Fruit fly (Drosophila melanogaster): ENCODE measurements around the gene CG1677.
A peak's percentile ranks its signal among the peaks of the same experiment; 100 is the strongest.

The CG1677 gene

dm6 chrX:7299399-7300355 lies 105.9 kb downstream of the CG1677 start (continued):
- TF ChIP-seq CG3407 (GFP tag; optimal IDR thresholded peaks at IDR 0.05) = peak; percentile 100
- no peak for TF ChIP-seq CG3726 (GFP tag; IDR thresholded peaks at IDR 0.05)
- TF ChIP-seq chinmo (GFP tag; IDR thresholded peaks at IDR 0.05; ENCODE audit: partially characterized antibody) = peak; percentile 93
- TF ChIP-seq CTCF (GFP tag; optimal IDR thresholded peaks at IDR 0.05) = no peak
- TF ChIP-seq sob (GFP tag; IDR thresholded peaks at IDR 0.05) = 0 out of 2 replicates have a peak, but pooled peaks have one; percentile 19
- TF ChIP-seq lola (GFP tag; optimal IDR thresholded peaks at IDR 0.05) = peak in 1 of 3 experiments; percentile 25
- TF ChIP-seq sqz (GFP tag; optimal IDR thresholded peaks at IDR 0.05) = no peak
- TF ChIP-seq vfl (GFP tag; optimal IDR thresholded peaks at IDR 0.05) = no peak
- no peak for TF ChIP-seq CG6254 (GFP tag; optimal IDR thresholded peaks at IDR 0.05)
- TF ChIP-seq CG31441 (GFP tag; IDR thresholded peaks at IDR 0.05) = peak; percentile 63
- TF ChIP-seq B-H2 (GFP tag; optimal IDR thresholded peaks at IDR 0.05) = no peak
- TF ChIP-seq Awh (GFP tag; IDR thresholded peaks at IDR 0.05) = no peak
- TF ChIP-seq corto (GFP tag; optimal IDR thresholded peaks at IDR 0.05) = no peak
- no peak for TF ChIP-seq CG11723 (GFP tag; optimal IDR thresholded peaks at IDR 0.05)
- peak; percentile 63 for TF ChIP-seq esg (GFP tag; conservative IDR thresholded peaks at IDR 0.05)
- no peak for TF ChIP-seq ac (GFP tag; optimal IDR thresholded peaks at IDR 0.05)
- no peak for TF ChIP-seq knrl (GFP tag; IDR thresholded peaks at IDR 0.05; ENCODE audit: partially characterized antibody)
- no peak for TF ChIP-seq trem (tag; optimal IDR thresholded peaks at IDR 0.05)
- peak; percentile 42 for TF ChIP-seq CG10979 (tag; optimal IDR thresholded peaks at IDR 0.05)
- no peak for TF ChIP-seq CG12942 (GFP tag; optimal IDR thresholded peaks at IDR 0.05)
- TF ChIP-seq Scr (GFP tag; IDR thresholded peaks at IDR 0.05; ENCODE audit: partially characterized antibody) = no peak
- TF ChIP-seq Taf1 (GFP tag; IDR thresholded peaks at IDR 0.05) = 0 out of 2 replicates have a peak, but pooled peaks have one; percentile 6
- TF ChIP-seq C15 (GFP tag; IDR thresholded peaks at IDR 0.05) = no peak
- TF ChIP-seq bab2 (GFP tag; optimal IDR thresholded peaks at IDR 0.05) = peak; percentile 13
- TF ChIP-seq CG2129 (GFP tag; IDR thresholded peaks at IDR 0.05; ENCODE audit: partially characterized antibody) = no peak
- no peak for TF ChIP-seq NC2β (GFP tag; optimal IDR thresholded peaks at IDR 0.05)
- no peak for TF ChIP-seq tup (GFP tag; optimal IDR thresholded peaks at IDR 0.05)
- TF ChIP-seq CG2678 (tag; optimal IDR thresholded peaks at IDR 0.05) = peak; percentile 74
- peak; percentile 39 for TF ChIP-seq CG10209 (GFP tag; optimal IDR thresholded peaks at IDR 0.05)
- TF ChIP-seq CG18476 (GFP tag; optimal IDR thresholded peaks at IDR 0.05) = no peak
- no peak for TF ChIP-seq CG10654 (GFP tag; optimal IDR thresholded peaks at IDR 0.05)
- TF ChIP-seq BEAF-32 (GFP tag; optimal IDR thresholded peaks at IDR 0.05) = no peak
- no peak; the same call in 1 of the 2 replicates for TF ChIP-seq HLH3B (GFP tag; IDR thresholded peaks at IDR 0.05)
- TF ChIP-seq CG17912 (GFP tag; optimal IDR thresholded peaks at IDR 0.05) = no peak
- TF ChIP-seq Optix (GFP tag; IDR thresholded peaks at IDR 0.05) = 0 out of 3 replicates have a peak, but pooled peaks have one; percentile 15
- TF ChIP-seq CG3281 (GFP tag; optimal IDR thresholded peaks at IDR 0.05) = peak; percentile 67
- peak; percentile 8 for TF ChIP-seq CHES-1-like (GFP tag; optimal IDR thresholded peaks at IDR 0.05)
- peak; percentile 47; the same call in 1 of the 2 replicates for TF ChIP-seq onecut (GFP tag; IDR thresholded peaks at IDR 0.05)
- TF ChIP-seq grau (tag; optimal IDR thresholded peaks at IDR 0.05) = peak; percentile 94
- peak; percentile 68 for TF ChIP-seq CoRest (tag; optimal IDR thresholded peaks at IDR 0.05)
- TF ChIP-seq Mrtf (GFP tag; IDR thresholded peaks at IDR 0.05) = no peak
- peak; percentile 22 for TF ChIP-seq CG10543 (GFP tag; optimal IDR thresholded peaks at IDR 0.05)
- TF ChIP-seq CG3163 (GFP tag; optimal IDR thresholded peaks at IDR 0.05) = peak; percentile 20
- TF ChIP-seq CG1602 (GFP tag; optimal IDR thresholded peaks at IDR 0.05) = peak; percentile 26
- TF ChIP-seq Mad (GFP tag; optimal IDR thresholded peaks at IDR 0.05) = peak; percentile 2
- peak; percentile 5 for TF ChIP-seq CG1529 (GFP tag; optimal IDR thresholded peaks at IDR 0.05)
- TF ChIP-seq wdn (GFP tag; IDR thresholded peaks at IDR 0.05) = no peak; the same call in 1 of the 2 replicates
- TF ChIP-seq CG4707 (GFP tag; optimal IDR thresholded peaks at IDR 0.05) = no peak

Data from whole organism, embryonic.